Fruit fly (Drosophila melanogaster) whole organism, embryonic: ENCODE measurements around the gene IFT43.
A peak's percentile ranks its signal among the peaks of the same experiment; 100 is the strongest.

ENCODE experiments used
- Aef1 ChIP-seq: fragments of 200-800 bp; sonication (Bioruptor generic); IDR thresholded peaks from 3 replicates; pipeline ENCODE4 v1.3.6; 2022; ENCODE audit warnings: missing biosample characterization, missing genetic modification characterization
- Bgb ChIP-seq: fragments of 200-800 bp; sonication (Bioruptor generic); IDR thresholded peaks from 2 replicates; pipeline ENCODE4 v1.3.6; 2022; ENCODE audit warnings: missing biosample characterization, missing genetic modification characterization; ENCODE audit not compliant: partially characterized antibody
- C15 ChIP-seq: fragments of 200-800 bp; sonication (Bioruptor generic); IDR thresholded peaks from 3 replicates; pipeline ENCODE4 v1.3.6; 2022; ENCODE audit warnings: missing biosample characterization, missing genetic modification characterization
- CG1024 ChIP-seq: fragments of 200-800 bp; sonication (Bioruptor generic); IDR thresholded peaks from 2 replicates; pipeline ENCODE4 v1.3.6; 2022; ENCODE audit warnings: missing biosample characterization, missing genetic modification characterization
- CG10462 ChIP-seq: fragments of 200-800 bp; sonication (Bioruptor generic); optimal IDR thresholded peaks from 2 replicates; lab custom pipeline; 2016; ENCODE audit warnings: missing biosample characterization, missing genetic modification characterization
- CG10654 ChIP-seq: fragments of 200-800 bp; sonication (Bioruptor generic); optimal IDR thresholded peaks from 2 replicates; lab custom pipeline; 2016; ENCODE audit warnings: missing biosample characterization, missing genetic modification characterization
- CG12155 ChIP-seq: fragments of 200-800 bp; sonication (Bioruptor generic); optimal IDR thresholded peaks from 3 replicates; lab custom pipeline; 2016; ENCODE audit warnings: missing biosample characterization, missing genetic modification characterization
- CG12236 ChIP-seq: fragments of 200-800 bp; sonication (Bioruptor generic); optimal IDR thresholded peaks from 2 replicates; lab custom pipeline; 2016; ENCODE audit warnings: missing biosample characterization, missing genetic modification characterization
- CG12659 ChIP-seq: fragments of 200-800 bp; sonication (Bioruptor generic); optimal IDR thresholded peaks from 3 replicates; lab custom pipeline; 2017; ENCODE audit warnings: mild to moderate bottlenecking, missing biosample characterization, missing genetic modification reagents, missing genetic modification characterization
- CG14667 ChIP-seq: fragments of 200-800 bp; sonication (Bioruptor generic); IDR thresholded peaks from 2 replicates; pipeline ENCODE4 v1.3.6; 2022; ENCODE audit warnings: missing biosample characterization, missing genetic modification characterization
- CG14710 ChIP-seq: fragments of 200-800 bp; sonication (Bioruptor generic); optimal IDR thresholded peaks from 3 replicates; lab custom pipeline; 2019; ENCODE audit warnings: missing biosample characterization, mild to moderate bottlenecking, missing genetic modification characterization, moderate library complexity
- CG15073 ChIP-seq: fragments of 200-800 bp; sonication (Bioruptor generic); optimal IDR thresholded peaks from 2 replicates; lab custom pipeline; 2016; ENCODE audit warnings: missing biosample characterization, missing genetic modification characterization
- CG2202 ChIP-seq: fragments of 200-800 bp; sonication (Bioruptor generic); optimal IDR thresholded peaks from 2 replicates; lab custom pipeline; 2018; ENCODE audit warnings: missing biosample characterization, mild to moderate bottlenecking, missing genetic modification characterization
- CG30020 ChIP-seq: fragments of 200-800 bp; optimal IDR thresholded peaks from 2 replicates; lab custom pipeline; 2019; ENCODE audit warnings: missing biosample characterization, mild to moderate bottlenecking, missing genetic modification characterization, moderate library complexity
- CG30403 ChIP-seq: fragments of 200-800 bp; sonication (Bioruptor generic); optimal IDR thresholded peaks from 3 replicates; lab custom pipeline; 2016; ENCODE audit warnings: missing biosample characterization, missing genetic modification characterization
- CG3726 ChIP-seq: fragments of 200-800 bp; sonication (Bioruptor generic); IDR thresholded peaks from 3 replicates; pipeline ENCODE4, ENCODE4 v1.3.6; 2022; ENCODE audit warnings: missing biosample characterization, missing genetic modification characterization
- CG4617 ChIP-seq: fragments of 200-800 bp; sonication (Bioruptor generic); optimal IDR thresholded peaks from 3 replicates; lab custom pipeline; 2016; ENCODE audit warnings: missing biosample characterization, missing genetic modification characterization, borderline replicate concordance
- CG4707 ChIP-seq: fragments of 200-800 bp; sonication (Bioruptor generic); optimal IDR thresholded peaks from 2 replicates; lab custom pipeline; 2018; ENCODE audit warnings: missing biosample characterization, mild to moderate bottlenecking, missing genetic modification characterization, moderate library complexity
- CG9609 ChIP-seq: fragments of 200-800 bp; sonication (Bioruptor generic); optimal IDR thresholded peaks from 3 replicates; lab custom pipeline; 2016; ENCODE audit warnings: missing biosample characterization, missing genetic modification characterization
- CG9727 ChIP-seq: fragments of 200-800 bp; sonication (Bioruptor generic); optimal IDR thresholded peaks from 3 replicates; lab custom pipeline; 2017; ENCODE audit warnings: missing biosample characterization, mild to moderate bottlenecking, missing genetic modification characterization
- CHES-1-like ChIP-seq: fragments of 200-800 bp; sonication (Bioruptor generic); optimal IDR thresholded peaks from 2 replicates; lab custom pipeline; 2016; ENCODE audit warnings: missing biosample characterization, missing genetic modification characterization
- Dll ChIP-seq: fragments of 200-800 bp; sonication (Bioruptor generic); IDR thresholded peaks from 4 replicates; pipeline ENCODE4 v1.3.6; 2022; ENCODE audit warnings: missing biosample characterization, missing genetic modification characterization; ENCODE audit not compliant: partially characterized antibody
- Dref ChIP-seq: fragments of 200-800 bp; sonication (Bioruptor generic); IDR thresholded peaks from 2 replicates; pipeline ENCODE4 v1.3.6; 2022; ENCODE audit warnings: missing biosample characterization, missing genetic modification characterization
- ERR ChIP-seq: fragments of 200-800 bp; sonication (Bioruptor generic); optimal IDR thresholded peaks from 2 replicates; lab custom pipeline; 2016; ENCODE audit warnings: missing biosample characterization, missing genetic modification characterization
- Hr78 ChIP-seq, 2 experiments: fragments of 200-800 bp in 1 of 2; fragments of >200 bp in 1 of 2; sonication (Bioruptor generic) in 1 of 2; optimal IDR thresholded peaks; 2 replicates each; lab custom pipeline; 2017 to 2019; ENCODE audit warnings: missing biosample characterization in 2 of 2, missing genetic modification characterization in 2 of 2, mild to moderate bottlenecking in 1 of 2, moderate library complexity in 1 of 2
- Kr ChIP-seq: fragments of 200-800 bp; sonication (Bioruptor generic); optimal IDR thresholded peaks from 2 replicates; lab custom pipeline; 2017; ENCODE audit warnings: missing biosample characterization, mild to moderate bottlenecking, missing genetic modification characterization
- Lhr ChIP-seq: fragments of 200-800 bp; sonication (Bioruptor generic); optimal IDR thresholded peaks from 3 replicates; lab custom pipeline; 2017; ENCODE audit warnings: mild to moderate bottlenecking, missing biosample characterization, missing genetic modification reagents, missing genetic modification characterization
- MESR4 ChIP-seq: fragments of 200-800 bp; sonication (Bioruptor generic); optimal IDR thresholded peaks from 2 replicates; lab custom pipeline; 2018; ENCODE audit warnings: missing biosample characterization, mild to moderate bottlenecking, missing genetic modification characterization, moderate library complexity
- Med ChIP-seq: fragments of 200-800 bp; sonication (Bioruptor generic); peaks from one replicate; lab custom pipeline; 2016; ENCODE audit warnings: missing biosample characterization, missing genetic modification characterization, mild to moderate bottlenecking, inconsistent platforms, moderate library complexity
- Scr ChIP-seq: fragments of 200-800 bp; sonication (Bioruptor generic); IDR thresholded peaks from 2 replicates; pipeline ENCODE4 v1.3.6; 2022; ENCODE audit warnings: missing biosample characterization, missing genetic modification characterization; ENCODE audit not compliant: partially characterized antibody
- Sox102F ChIP-seq: fragments of 200-800 bp; sonication (Bioruptor generic); optimal IDR thresholded peaks from 2 replicates; lab custom pipeline; 2018; ENCODE audit warnings: missing biosample characterization, mild to moderate bottlenecking, missing genetic modification characterization, moderate library complexity
- chinmo ChIP-seq: fragments of 200-800 bp; sonication (Bioruptor generic); IDR thresholded peaks from 4 replicates; pipeline ENCODE4 v1.3.6; 2022; ENCODE audit warnings: missing biosample characterization, missing genetic modification characterization; ENCODE audit not compliant: partially characterized antibody
- chm ChIP-seq: fragments of 200-800 bp; sonication (Bioruptor generic); IDR thresholded peaks from 2 replicates; pipeline ENCODE4 v1.3.6; 2022; ENCODE audit warnings: missing biosample characterization, missing genetic modification characterization
- crp ChIP-seq, 2 experiments: fragments of 200-800 bp; sonication (Bioruptor generic); optimal IDR thresholded peaks; 2 replicates in 1 of 2; 3 replicates in 1 of 2; lab custom pipeline; 2017; ENCODE audit warnings: missing biosample characterization in 2 of 2, missing genetic modification characterization in 2 of 2, mild to moderate bottlenecking in 1 of 2, moderate library complexity in 1 of 2
- dm ChIP-seq: fragments of 200-800 bp; sonication (Bioruptor generic); optimal IDR thresholded peaks from 3 replicates; lab custom pipeline; 2016; ENCODE audit warnings: missing biosample characterization, missing genetic modification characterization
- gfzf ChIP-seq: fragments of 200-800 bp; sonication (Bioruptor generic); optimal IDR thresholded peaks from 2 replicates; lab custom pipeline; 2016; ENCODE audit warnings: missing biosample characterization, mild to moderate bottlenecking, missing genetic modification characterization, moderate library complexity
- hb ChIP-seq: fragments of 200-800 bp; sonication (Bioruptor generic); IDR thresholded peaks from 3 replicates; pipeline ENCODE4 v1.3.6; 2022; ENCODE audit warnings: missing biosample characterization, missing genetic modification characterization; ENCODE audit not compliant: partially characterized antibody
- jing ChIP-seq: fragments of 200-800 bp; sonication (Bioruptor generic); optimal IDR thresholded peaks from 2 replicates; lab custom pipeline; 2018; ENCODE audit warnings: missing biosample characterization, mild to moderate bottlenecking, missing genetic modification characterization
- kah ChIP-seq: fragments of 200-800 bp; sonication (Bioruptor generic); optimal IDR thresholded peaks from 2 replicates; lab custom pipeline; 2018; ENCODE audit warnings: missing biosample characterization, mild to moderate bottlenecking, missing genetic modification characterization
- lov ChIP-seq, 2 experiments: fragments of 200-800 bp in 1 of 2; fragments of >200 bp in 1 of 2; sonication (Bioruptor generic) in 1 of 2; IDR thresholded peaks in 1 of 2; optimal IDR thresholded peaks in 1 of 2; 2 replicates in 1 of 2; 3 replicates in 1 of 2; pipeline versions ENCODE4 v1.3.6 to Lab custom; 2017 to 2022; ENCODE audit warnings: missing biosample characterization in 1 of 2, missing genetic modification characterization in 1 of 2
- onecut ChIP-seq: fragments of 200-800 bp; sonication (Bioruptor generic); IDR thresholded peaks from 2 replicates; pipeline ENCODE4 v1.3.6; 2022; ENCODE audit warnings: missing biosample characterization, missing genetic modification characterization
- p53 ChIP-seq: fragments of 200-800 bp; sonication (Bioruptor generic); optimal IDR thresholded peaks from 2 replicates; lab custom pipeline; 2016; ENCODE audit warnings: missing biosample characterization, missing genetic modification characterization
- phol ChIP-seq: fragments of 200-800 bp; sonication (Bioruptor generic); optimal IDR thresholded peaks from 3 replicates; lab custom pipeline; 2018; ENCODE audit warnings: missing biosample characterization, mild to moderate bottlenecking, missing genetic modification characterization, moderate library complexity
- rib ChIP-seq: fragments of 200-800 bp; sonication (Bioruptor generic); IDR thresholded peaks from 2 replicates; pipeline ENCODE4 v1.3.6; 2022; ENCODE audit warnings: missing biosample characterization, missing genetic modification characterization
- sens-2 ChIP-seq: fragments of 200-800 bp; sonication (Bioruptor generic); IDR thresholded peaks from 2 replicates; pipeline ENCODE4 v1.3.6; 2022; ENCODE audit warnings: missing biosample characterization, missing genetic modification characterization
- trem ChIP-seq: fragments of 200-800 bp; optimal IDR thresholded peaks from 3 replicates; lab custom pipeline; 2019; ENCODE audit warnings: missing biosample characterization, mild to moderate bottlenecking, missing genetic modification characterization, moderate library complexity
- unpg ChIP-seq: fragments of 200-800 bp; sonication (Bioruptor generic); optimal IDR thresholded peaks from 3 replicates; lab custom pipeline; 2018; ENCODE audit warnings: missing biosample characterization, mild to moderate bottlenecking, missing genetic modification characterization, moderate library complexity
- zen ChIP-seq: fragments of 200-800 bp; sonication (Bioruptor generic); optimal IDR thresholded peaks from 3 replicates; lab custom pipeline; 2018; ENCODE audit warnings: missing biosample characterization, mild to moderate bottlenecking, missing genetic modification characterization, moderate library complexity

Gene IFT43

dm6 chr2L:12692343-12693079, 2.3 kb downstream of the IFT43 start, which contains the start of the genes CCT4 and CG6153:
Gene CCT4 (minus strand): TSS chr2L:12692934.
Gene CG6153 (plus strand): TSS chr2L:12692993.
- TF ChIP-seq gfzf (GFP tag; lab: Kevin White, UChicago), result peak; percentile 88
- TF ChIP-seq ERR (GFP tag; lab: Kevin White, UChicago), result no peak
- TF ChIP-seq phol (tag; lab: Kevin White, UChicago), result peak; percentile 27
- TF ChIP-seq Scr, result peak; percentile 38; the same call in 1 of the 2 replicates
- TF ChIP-seq C15, result no peak
- 0 out of 4 replicates have a peak, but pooled peaks have one; percentile 61 for TF ChIP-seq chinmo
- TF ChIP-seq Dref (GFP tag; lab: Robert Waterston, UW), result peak; percentile 76
- TF ChIP-seq CG12659 (GFP tag; lab: Kevin White, UChicago), result peak; percentile 40
- peak; percentile 38 for TF ChIP-seq onecut (GFP tag; lab: Robert Waterston, UW)
- TF ChIP-seq crp (GFP tag; optimal IDR thresholded peaks at IDR 0.05; lab: Kevin White, UChicago), result no peak
- TF ChIP-seq CHES-1-like, result peak; percentile 4
- TF ChIP-seq Dll (GFP tag; lab: Robert Waterston, UW), result peak; percentile 46; the same call in 1 of the 4 replicates
- TF ChIP-seq CG12236 (GFP tag; lab: Kevin White, UChicago), result no peak
- TF ChIP-seq CG14667 (GFP tag; lab: Robert Waterston, UW), result no peak
- no peak for TF ChIP-seq CG10462 (GFP tag; lab: Kevin White, UChicago)
- no peak for TF ChIP-seq unpg (GFP tag; lab: Kevin White, UChicago)
- no peak for TF ChIP-seq sens-2 (GFP tag; lab: Robert Waterston, UW)
- peak; percentile 30 for TF ChIP-seq trem (tag; lab: Kevin White, UChicago)
- TF ChIP-seq Aef1 (GFP tag; lab: Robert Waterston, UW), result no peak
- TF ChIP-seq Med (GFP tag; lab: Kevin White, UChicago), result peak; percentile 68
- TF ChIP-seq Lhr (GFP tag; lab: Kevin White, UChicago), result peak; percentile 21
- no peak for TF ChIP-seq lov (optimal IDR thresholded peaks at IDR 0.05; lab: Kevin White, UChicago)
- TF ChIP-seq lov (GFP tag; IDR thresholded peaks at IDR 0.05; lab: Robert Waterston, UW), result no peak
- peak; percentile 80 for TF ChIP-seq CG4617 (GFP tag; lab: Kevin White, UChicago)
- peak; percentile 37 for TF ChIP-seq Bgb (GFP tag; lab: Robert Waterston, UW)
- no peak for TF ChIP-seq CG10654
- peak; percentile 35 for TF ChIP-seq zen (tag; lab: Kevin White, UChicago)
- TF ChIP-seq CG4707, result no peak
- no peak for TF ChIP-seq p53 (GFP tag; lab: Kevin White, UChicago)
- TF ChIP-seq CG30403 (GFP tag; lab: Kevin White, UChicago), result no peak
- peak; percentile 62 for TF ChIP-seq MESR4 (GFP tag; lab: Kevin White, UChicago)
- peak; percentile 38 for TF ChIP-seq CG14710 (tag; lab: Kevin White, UChicago)
- peak; percentile 87 for TF ChIP-seq dm (GFP tag; lab: Kevin White, UChicago)
- TF ChIP-seq rib (GFP tag; lab: Robert Waterston, UW), result no peak
- TF ChIP-seq CG3726 (GFP tag; lab: Robert Waterston, UW), result no peak
- no peak for TF ChIP-seq CG15073 (GFP tag; lab: Kevin White, UChicago)
- TF ChIP-seq kah (GFP tag; lab: Kevin White, UChicago), result peak; percentile 58
- TF ChIP-seq Sox102F (GFP tag; lab: Kevin White, UChicago), result no peak
- no peak for TF ChIP-seq CG12155 (GFP tag; lab: Kevin White, UChicago)
- no peak for TF ChIP-seq jing (GFP tag; lab: Kevin White, UChicago)
- no peak for TF ChIP-seq Kr (GFP tag; lab: Kevin White, UChicago)
- no peak for TF ChIP-seq CG1024 (GFP tag; lab: Robert Waterston, UW)
- TF ChIP-seq CG9609, result no peak
- TF ChIP-seq CG9727 (GFP tag; lab: Kevin White, UChicago), result no peak
- TF ChIP-seq hb (GFP tag; lab: Robert Waterston, UW), result peak; percentile 46; the same call in 1 of the 3 replicates
- no peak for TF ChIP-seq CG30020
- no peak for TF ChIP-seq CG2202 (tag; lab: Kevin White, UChicago)
- TF ChIP-seq chm, result no peak
- no peak for TF ChIP-seq Hr78 (GFP tag; optimal IDR thresholded peaks at IDR 0.05; lab: Kevin White, UChicago)
